Worm (Caenorhabditis elegans) whole organism, L1 larva: ENCODE data around the gene Y38H8A.7.

ENCODE experiments used
- C04F5.9 ChIP-seq: sonication (generic microtip); optimal IDR thresholded peaks from 2 replicates; lab custom pipeline; 2016; ENCODE audit warnings: missing genetic modification characterization, missing compliant biosample characterization
- aha-1 ChIP-seq: fragments of 150-350 bp; optimal IDR thresholded peaks from 2 replicates; lab custom pipeline; 2014; ENCODE audit warnings: missing biosample characterization, missing genetic modification characterization
- aly-2 ChIP-seq: fragments of 150-350 bp; optimal IDR thresholded peaks from 2 replicates; lab custom pipeline; 2014; ENCODE audit warnings: missing biosample characterization, missing genetic modification characterization
- elt-2 ChIP-seq: sonication (generic microtip); optimal IDR thresholded peaks from 2 replicates; lab custom pipeline; 2016; ENCODE audit warnings: missing genetic modification characterization, mild to moderate bottlenecking, inconsistent platforms, missing compliant biosample characterization, missing genetic modification reagents
- elt-3 ChIP-seq, 6 experiments: fragments of 150-350 bp in 1 of 6; sonication (generic microtip); optimal IDR thresholded peaks; 2 replicates each; lab custom pipeline; 2017 to 2018; ENCODE audit warnings: missing biosample characterization in 6 of 6, missing genetic modification characterization in 6 of 6, inconsistent platforms in 1 of 6
- fos-1 ChIP-seq: fragments of 150-350 bp; optimal IDR thresholded peaks from 2 replicates; lab custom pipeline; 2014; ENCODE audit warnings: missing biosample characterization, missing genetic modification characterization
- nhr-11 ChIP-seq: fragments of 150-350 bp; optimal IDR thresholded peaks from 2 replicates; lab custom pipeline; 2014; ENCODE audit warnings: missing biosample characterization, missing genetic modification characterization
- pax-3 ChIP-seq: fragments of 200-800 bp; sonication (Bioruptor generic); optimal IDR thresholded peaks from 2 replicates; lab custom pipeline; 2018; ENCODE audit warnings: mild to moderate bottlenecking, missing genetic modification characterization, moderate library complexity, missing compliant biosample characterization
- snpc-4 ChIP-seq: fragments of 150-350 bp; optimal IDR thresholded peaks from 2 replicates; lab custom pipeline; 2014; ENCODE audit warnings: missing biosample characterization, missing genetic modification characterization
- snu-23 ChIP-seq: sonication (generic microtip); optimal IDR thresholded peaks from 2 replicates; lab custom pipeline; 2016; ENCODE audit warnings: missing genetic modification characterization, missing compliant biosample characterization
- swsn-7 ChIP-seq: sonication (generic microtip); optimal IDR thresholded peaks from 2 replicates; lab custom pipeline; 2016; ENCODE audit warnings: missing genetic modification characterization, missing compliant biosample characterization
- tlp-1 ChIP-seq: fragments of 150-350 bp; optimal IDR thresholded peaks from 2 replicates; lab custom pipeline; 2014; ENCODE audit warnings: missing biosample characterization, missing genetic modification characterization
- unc-62 ChIP-seq: fragments of 150-350 bp; optimal IDR thresholded peaks from 2 replicates; lab custom pipeline; 2014; ENCODE audit warnings: missing biosample characterization, missing genetic modification reagents, missing genetic modification characterization
- ztf-4 ChIP-seq: fragments of 150-350 bp; optimal IDR thresholded peaks from 2 replicates; lab custom pipeline; 2014; ENCODE audit warnings: missing biosample characterization, missing genetic modification characterization

- no peak for TF ChIP-seq aly-2 (tag; lab: Kevin White, UChicago)
- no peak for TF ChIP-seq snu-23 (GFP tag; lab: Kevin White, UChicago)
- no peak for TF ChIP-seq elt-2 (tag; lab: Kevin White, UChicago)
- no peak for TF ChIP-seq C04F5.9 (tag; lab: Kevin White, UChicago)
- no peak for TF ChIP-seq pax-3 (tag; lab: Kevin White, UChicago)
- no peak for TF ChIP-seq ztf-4 (tag; lab: Kevin White, UChicago)
- TF ChIP-seq snpc-4 (tag; lab: Kevin White, UChicago), result no peak
- no peak for TF ChIP-seq nhr-11 (tag; lab: Kevin White, UChicago)
- TF ChIP-seq aha-1, result no peak
- no peak for TF ChIP-seq unc-62 (GFP tag; lab: Kevin White, UChicago)
- no peak for TF ChIP-seq fos-1
- no peak for TF ChIP-seq tlp-1
- TF ChIP-seq swsn-7 (tag; lab: Kevin White, UChicago), result no peak
- no peak for TF ChIP-seq elt-3 (tag; optimal IDR thresholded peaks at IDR 0.05; lab: Kevin White, UChicago)
These were observed 5.6 kb downstream of the Y38H8A.7 start, which contains the start of gene Y38H8A.12 for ce11 chrIV:13460876-13461275.
